Fruit fly (Drosophila melanogaster) whole organism, embryonic: ENCODE data around the gene Oatp26F.

Experiments
- Aef1 ChIP-seq: fragments of 200-800 bp; sonication (Bioruptor generic); IDR thresholded peaks from 3 replicates; pipeline ENCODE4 v1.3.6; 2022; ENCODE audit warnings: missing biosample characterization, missing genetic modification characterization
- CG10431 ChIP-seq: fragments of 200-800 bp; sonication (Bioruptor generic); optimal IDR thresholded peaks from 3 replicates; lab custom pipeline; 2018; ENCODE audit warnings: missing biosample characterization, mild to moderate bottlenecking, missing genetic modification characterization
- CG10654 ChIP-seq: fragments of 200-800 bp; sonication (Bioruptor generic); optimal IDR thresholded peaks from 2 replicates; lab custom pipeline; 2016; ENCODE audit warnings: missing biosample characterization, missing genetic modification characterization
- CG11085 ChIP-seq: fragments of 200-800 bp; sonication (Bioruptor generic); IDR thresholded peaks from 2 replicates; pipeline ENCODE4 v1.3.6; 2022; ENCODE audit warnings: missing biosample characterization, missing genetic modification characterization
- CG11398 ChIP-seq: fragments of 200-800 bp; sonication (Bioruptor generic); optimal IDR thresholded peaks from 2 replicates; lab custom pipeline; 2016; ENCODE audit warnings: missing biosample characterization, missing genetic modification characterization
- CG11456 ChIP-seq: fragments of 200-800 bp; sonication (Bioruptor generic); IDR thresholded peaks from 3 replicates; pipeline ENCODE4 v1.3.6; 2022; ENCODE audit warnings: missing biosample characterization, missing genetic modification characterization
- CG11695 ChIP-seq: fragments of 200-800 bp; sonication (Bioruptor generic); IDR thresholded peaks from 3 replicates; pipeline ENCODE4 v1.3.6; 2022; ENCODE audit warnings: missing biosample characterization, missing genetic modification characterization
- CG1233 ChIP-seq: fragments of 200-800 bp; sonication (Bioruptor generic); optimal IDR thresholded peaks from 4 replicates; lab custom pipeline; 2018; ENCODE audit warnings: missing biosample characterization, mild to moderate bottlenecking, missing genetic modification characterization
- CG13424 ChIP-seq: fragments of 200-800 bp; sonication (Bioruptor generic); optimal IDR thresholded peaks from 2 replicates; lab custom pipeline; 2019; ENCODE audit warnings: missing biosample characterization, mild to moderate bottlenecking, missing genetic modification characterization, moderate library complexity
- CG2116 ChIP-seq: fragments of 200-800 bp; sonication (Bioruptor generic); optimal IDR thresholded peaks from 3 replicates; lab custom pipeline; 2018; ENCODE audit warnings: missing biosample characterization, mild to moderate bottlenecking, missing genetic modification characterization
- CG30020 ChIP-seq: fragments of 200-800 bp; optimal IDR thresholded peaks from 2 replicates; lab custom pipeline; 2019; ENCODE audit warnings: missing biosample characterization, mild to moderate bottlenecking, missing genetic modification characterization, moderate library complexity
- CG3163 ChIP-seq: fragments of 200-800 bp; sonication (Bioruptor generic); optimal IDR thresholded peaks from 3 replicates; lab custom pipeline; 2016; ENCODE audit warnings: missing biosample characterization, missing genetic modification characterization
- CG4282 ChIP-seq: fragments of 200-800 bp; sonication (Bioruptor generic); optimal IDR thresholded peaks from 2 replicates; lab custom pipeline; 2016; ENCODE audit warnings: missing biosample characterization, missing genetic modification characterization
- CG6765 ChIP-seq: fragments of 200-800 bp; sonication (Bioruptor generic); optimal IDR thresholded peaks from 3 replicates; lab custom pipeline; 2017; ENCODE audit warnings: missing biosample characterization, mild to moderate bottlenecking, missing genetic modification characterization
- CG8388 ChIP-seq: fragments of 200-800 bp; sonication (Bioruptor generic); optimal IDR thresholded peaks from 2 replicates; lab custom pipeline; 2019; ENCODE audit warnings: missing biosample characterization, mild to moderate bottlenecking, missing genetic modification characterization, moderate library complexity
- CG8765 ChIP-seq: fragments of 200-800 bp; sonication (Bioruptor generic); IDR thresholded peaks from 2 replicates; pipeline ENCODE4 v1.3.6; 2022; ENCODE audit warnings: missing biosample characterization, missing genetic modification characterization
- CTCF ChIP-seq: fragments of 200-800 bp; sonication (Bioruptor generic); optimal IDR thresholded peaks from 2 replicates; lab custom pipeline; 2017; ENCODE audit warnings: missing biosample characterization, mild to moderate bottlenecking, missing genetic modification characterization, moderate library complexity
- E2f2 ChIP-seq: fragments of 200-800 bp; sonication (Bioruptor generic); IDR thresholded peaks from 2 replicates; pipeline ENCODE4 v1.3.6; 2022; ENCODE audit warnings: missing biosample characterization, missing genetic modification characterization
- Fer1 ChIP-seq: fragments of 200-800 bp; sonication (Bioruptor generic); optimal IDR thresholded peaks from 2 replicates; lab custom pipeline; 2017; ENCODE audit warnings: missing biosample characterization, mild to moderate bottlenecking, missing genetic modification characterization
- Fer3 ChIP-seq: fragments of 200-800 bp; sonication (Bioruptor generic); optimal IDR thresholded peaks from 2 replicates; lab custom pipeline; 2018; ENCODE audit warnings: missing biosample characterization, mild to moderate bottlenecking, missing genetic modification characterization, moderate library complexity
- Gug ChIP-seq: fragments of 200-800 bp; sonication (Bioruptor generic); IDR thresholded peaks from 4 replicates; pipeline ENCODE4 v1.3.6; 2022; ENCODE audit warnings: missing biosample characterization, missing genetic modification characterization
- Oaz ChIP-seq: fragments of 200-800 bp; sonication (Bioruptor generic); IDR thresholded peaks from 2 replicates; pipeline ENCODE4 v1.3.6; 2022; ENCODE audit warnings: missing biosample characterization, missing genetic modification characterization
- Sox102F ChIP-seq: fragments of 200-800 bp; sonication (Bioruptor generic); optimal IDR thresholded peaks from 2 replicates; lab custom pipeline; 2018; ENCODE audit warnings: missing biosample characterization, mild to moderate bottlenecking, missing genetic modification characterization, moderate library complexity
- TFAM ChIP-seq: fragments of 200-800 bp; sonication (Bioruptor generic); optimal IDR thresholded peaks from 2 replicates; lab custom pipeline; 2017; ENCODE audit warnings: missing biosample characterization, missing genetic modification characterization, inconsistent platforms
- ap ChIP-seq: fragments of 200-800 bp; sonication (Bioruptor generic); IDR thresholded peaks from 2 replicates; pipeline ENCODE4 v1.3.6; 2022; ENCODE audit warnings: missing biosample characterization, missing genetic modification characterization
- bowl ChIP-seq: fragments of 200-800 bp; sonication (Bioruptor generic); IDR thresholded peaks from 2 replicates; pipeline ENCODE4 v1.3.6; 2022; ENCODE audit warnings: missing biosample characterization, missing genetic modification characterization
- bsh ChIP-seq, 2 experiments: fragments of 200-800 bp; sonication (Bioruptor generic); optimal IDR thresholded peaks; 2 replicates each; lab custom pipeline; 2017 to 2018; ENCODE audit warnings: mild to moderate bottlenecking in 2 of 2, missing biosample characterization in 2 of 2, missing genetic modification characterization in 2 of 2, moderate library complexity in 1 of 2
- cg ChIP-seq: fragments of 200-800 bp; sonication (Bioruptor generic); optimal IDR thresholded peaks from 3 replicates; lab custom pipeline; 2019; ENCODE audit warnings: missing biosample characterization, mild to moderate bottlenecking, missing genetic modification characterization, moderate library complexity
- ci ChIP-seq: fragments of 200-800 bp; sonication (Bioruptor generic); IDR thresholded peaks from 3 replicates; pipeline ENCODE4 v1.3.6; 2022; ENCODE audit warnings: missing biosample characterization, missing genetic modification characterization
- crol ChIP-seq: fragments of 200-800 bp; sonication (Bioruptor generic); IDR thresholded peaks from 2 replicates; pipeline ENCODE4 v1.3.6; 2022; ENCODE audit warnings: missing biosample characterization, missing genetic modification characterization
- cwo ChIP-seq: fragments of 200-800 bp; sonication (Bioruptor generic); optimal IDR thresholded peaks from 3 replicates; lab custom pipeline; 2017; ENCODE audit warnings: missing biosample characterization, missing genetic modification characterization, mild to moderate bottlenecking, moderate library complexity, missing genetic modification reagents
- dysf ChIP-seq: fragments of 200-800 bp; sonication (Bioruptor generic); IDR thresholded peaks from 3 replicates; pipeline ENCODE4 v1.3.6; 2022; ENCODE audit warnings: missing biosample characterization, missing genetic modification characterization
- emc ChIP-seq: fragments of 200-800 bp; sonication (Bioruptor generic); optimal IDR thresholded peaks from 2 replicates; lab custom pipeline; 2016; ENCODE audit warnings: missing biosample characterization, missing genetic modification characterization
- fd102C ChIP-seq: fragments of 200-800 bp; sonication (Bioruptor generic); optimal IDR thresholded peaks from 2 replicates; lab custom pipeline; 2018; ENCODE audit warnings: missing biosample characterization, mild to moderate bottlenecking, missing genetic modification characterization, moderate library complexity
- fd96Cb ChIP-seq: fragments of 200-800 bp; sonication (Bioruptor generic); optimal IDR thresholded peaks from 2 replicates; lab custom pipeline; 2018; ENCODE audit warnings: missing biosample characterization, mild to moderate bottlenecking, missing genetic modification characterization, moderate library complexity
- gem ChIP-seq: fragments of 200-800 bp; sonication (Bioruptor generic); optimal IDR thresholded peaks from 2 replicates; lab custom pipeline; 2019; ENCODE audit warnings: missing biosample characterization, mild to moderate bottlenecking, missing genetic modification characterization, moderate library complexity
- grau ChIP-seq: fragments of 200-800 bp; optimal IDR thresholded peaks from 3 replicates; lab custom pipeline; 2019; ENCODE audit warnings: missing biosample characterization, mild to moderate bottlenecking, missing genetic modification characterization, moderate library complexity
- hth ChIP-seq: fragments of >200 bp; optimal IDR thresholded peaks from 2 replicates; lab custom pipeline; 2017; ENCODE audit warnings: inconsistent platforms
- mam ChIP-seq: fragments of 200-800 bp; sonication (Bioruptor generic); optimal IDR thresholded peaks from 3 replicates; lab custom pipeline; 2016; ENCODE audit warnings: missing biosample characterization, missing genetic modification characterization
- mld ChIP-seq: fragments of 200-800 bp; sonication (Bioruptor generic); IDR thresholded peaks from 3 replicates; pipeline ENCODE4 v1.3.6; 2022; ENCODE audit warnings: missing biosample characterization, missing genetic modification characterization; ENCODE audit not compliant: partially characterized antibody
- nerfin-1 ChIP-seq: fragments of 200-800 bp; sonication (Bioruptor generic); optimal IDR thresholded peaks from 3 replicates; lab custom pipeline; 2019; ENCODE audit warnings: missing biosample characterization, mild to moderate bottlenecking, missing genetic modification characterization, moderate library complexity
- nmo ChIP-seq: fragments of 200-800 bp; sonication (Bioruptor generic); optimal IDR thresholded peaks from 2 replicates; lab custom pipeline; 2018; ENCODE audit warnings: missing biosample characterization, mild to moderate bottlenecking, missing genetic modification characterization, moderate library complexity
- phol ChIP-seq: fragments of 200-800 bp; sonication (Bioruptor generic); optimal IDR thresholded peaks from 3 replicates; lab custom pipeline; 2018; ENCODE audit warnings: missing biosample characterization, mild to moderate bottlenecking, missing genetic modification characterization, moderate library complexity
- pros ChIP-seq: fragments of 200-800 bp; sonication (Bioruptor generic); optimal IDR thresholded peaks from 3 replicates; lab custom pipeline; 2019; ENCODE audit warnings: missing biosample characterization, mild to moderate bottlenecking, missing genetic modification characterization, moderate library complexity
- sc ChIP-seq, 3 experiments: fragments of >200 bp in 2 of 3; fragments of 200-800 bp in 1 of 3; sonication (Bioruptor generic) in 1 of 3; optimal IDR thresholded peaks; 2 replicates in 2 of 3; 3 replicates in 1 of 3; lab custom pipeline; 2017; ENCODE audit warnings: mild to moderate bottlenecking in 1 of 3, missing biosample characterization in 1 of 3, missing genetic modification characterization in 1 of 3, missing genetic modification reagents in 1 of 3
- sens ChIP-seq: fragments of 200-800 bp; sonication (Bioruptor generic); peaks from one replicate; lab custom pipeline; 2016; ENCODE audit warnings: missing biosample characterization, missing genetic modification characterization
- slou ChIP-seq: fragments of 200-800 bp; sonication (Bioruptor generic); optimal IDR thresholded peaks from 3 replicates; lab custom pipeline; 2016; ENCODE audit warnings: missing biosample characterization, missing genetic modification characterization
- sna ChIP-seq: fragments of 200-800 bp; sonication (Bioruptor generic); IDR thresholded peaks from 2 replicates; pipeline ENCODE4 v1.3.6; 2022; ENCODE audit warnings: missing biosample characterization, missing genetic modification characterization; ENCODE audit not compliant: partially characterized antibody
- vfl ChIP-seq: fragments of 200-800 bp; sonication (Bioruptor generic); optimal IDR thresholded peaks from 2 replicates; lab custom pipeline; 2016; ENCODE audit warnings: missing biosample characterization, missing genetic modification characterization
- vnd ChIP-seq: fragments of 200-800 bp; sonication (Bioruptor generic); IDR thresholded peaks from 3 replicates; pipeline ENCODE4 v1.3.6; 2022; ENCODE audit warnings: missing biosample characterization, missing genetic modification characterization; ENCODE audit not compliant: partially characterized antibody

The Oatp26F gene

DNA sequence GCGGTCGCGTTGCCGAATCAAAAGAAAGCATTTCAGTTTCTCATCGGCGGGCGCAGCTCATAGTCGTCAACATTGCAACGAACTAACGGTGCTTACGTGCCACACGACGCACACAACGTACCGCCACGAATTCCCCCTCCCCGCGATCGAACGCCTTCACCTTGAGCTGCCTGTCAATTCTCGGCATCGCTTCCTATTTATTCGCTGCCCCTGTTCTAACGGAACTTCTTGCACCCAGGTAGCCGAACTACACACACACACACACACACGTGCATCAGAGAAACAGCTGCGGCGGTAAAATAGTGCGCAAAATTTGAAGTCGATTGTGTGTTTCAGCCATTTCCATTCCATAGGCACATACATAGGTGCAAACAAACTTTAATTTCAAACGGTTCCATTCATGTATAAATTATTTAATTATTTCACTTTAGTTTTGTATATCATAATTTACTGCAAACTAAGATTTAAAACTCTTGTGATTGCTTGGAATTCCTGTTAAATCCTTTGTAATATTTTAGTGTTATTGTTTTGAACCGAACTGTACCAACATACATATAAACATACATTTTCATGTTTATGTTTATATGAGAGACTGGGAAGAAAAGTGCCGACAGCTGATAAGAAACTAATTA, 20.7 kb downstream of the Oatp26F start (continued):
- TF ChIP-seq fd102C (GFP tag; lab: Kevin White, UChicago) (no peak), pros (GFP tag; lab: Kevin White, UChicago) (peak; percentile 88), sc (optimal IDR thresholded peaks at IDR 0.05; lab: Kevin White, UChicago) (no peak), sc (GFP tag; optimal IDR thresholded peaks at IDR 0.05; lab: Kevin White, UChicago) (no peak), CG2116 (GFP tag; lab: Kevin White, UChicago) (no peak), nerfin-1 (no peak), CG10654 (GFP tag; lab: Kevin White, UChicago) (no peak), Fer1 (GFP tag; lab: Kevin White, UChicago) (no peak), CTCF (no peak), grau (peak; percentile 21), CG8388 (GFP tag; lab: Kevin White, UChicago) (peak; percentile 47), CG11456 (GFP tag; lab: Robert Waterston, UW) (0 out of 3 replicates have a peak, but pooled peaks have one; percentile 20), CG8765 (GFP tag; lab: Robert Waterston, UW) (0 out of 2 replicates have a peak, but pooled peaks have one; percentile 18), ci (GFP tag; lab: Robert Waterston, UW) (no peak), E2f2 (GFP tag; lab: Robert Waterston, UW) (peak; percentile 25; the same call in 1 of the 2 replicates), ap (GFP tag; lab: Robert Waterston, UW) (no peak), Gug (GFP tag; lab: Robert Waterston, UW) (no peak), dysf (GFP tag; lab: Robert Waterston, UW) (no peak), mam (GFP tag; lab: Kevin White, UChicago) (no peak), TFAM (GFP tag; lab: Kevin White, UChicago) (no peak), gem (tag; lab: Kevin White, UChicago) (peak; percentile 38), cg (GFP tag; lab: Kevin White, UChicago) (peak; percentile 58), CG3163 (GFP tag; lab: Kevin White, UChicago) (no peak), bowl (no peak), sens (peak; percentile 31), CG6765 (GFP tag; lab: Kevin White, UChicago) (no peak), bsh (GFP tag; optimal IDR thresholded peaks at IDR 0.05; lab: Kevin White, UChicago) (peak in 1 of 2 experiments; percentile 22), crol (GFP tag; lab: Robert Waterston, UW) (peak; percentile 61), CG30020 (no peak), CG10431 (GFP tag; lab: Kevin White, UChicago) (no peak), mld (GFP tag; lab: Robert Waterston, UW) (no peak), vnd (GFP tag; lab: Robert Waterston, UW) (no peak), CG1233 (no peak), nmo (peak; percentile 12), Aef1 (no peak), phol (tag; lab: Kevin White, UChicago) (peak; percentile 18), CG13424 (peak; percentile 0), CG11398 (GFP tag; lab: Kevin White, UChicago) (no peak), CG4282 (no peak), Fer3 (tag; lab: Kevin White, UChicago) (no peak), vfl (GFP tag; lab: Kevin White, UChicago) (no peak), cwo (no peak), Sox102F (GFP tag; lab: Kevin White, UChicago) (peak; percentile 10), fd96Cb (tag; lab: Kevin White, UChicago) (no peak), hth (lab: Kevin White, UChicago) (no peak), Oaz (GFP tag; lab: Robert Waterston, UW) (no peak), slou (GFP tag; lab: Kevin White, UChicago) (no peak), emc (GFP tag; lab: Kevin White, UChicago) (no peak), sna (GFP tag; lab: Robert Waterston, UW) (no peak), CG11085 (GFP tag; lab: Robert Waterston, UW) (no peak), CG11695 (peak; percentile 55; the same call in 2 of the 3 replicates)
